Worm (Caenorhabditis elegans): ENCODE results near the gene mesp-1.

mesp-1 gene

ce11 chrIV:8530042-8531027, 31.2 kb downstream of the mesp-1 start (continued):
- TF ChIP-seq nhr-10 (tag; optimal IDR thresholded peaks at IDR 0.05) (no peak), Y55F3AM.14 (GFP tag; optimal IDR thresholded peaks at IDR 0.05) (peak; percentile 39), lin-13 (GFP tag; optimal IDR thresholded peaks at IDR 0.05) (no peak), aly-2 (tag; optimal IDR thresholded peaks at IDR 0.05) (no peak), unc-62 (GFP tag; optimal IDR thresholded peaks at IDR 0.05) (no peak), dmd-4 (tag; optimal IDR thresholded peaks at IDR 0.05) (no peak), egl-27 (tag; optimal IDR thresholded peaks at IDR 0.05) (peak; percentile 89), R02D3.7 (tag; optimal IDR thresholded peaks at IDR 0.05) (no peak), alr-1 (tag; optimal IDR thresholded peaks at IDR 0.05) (no peak), ceh-16 (tag; optimal IDR thresholded peaks at IDR 0.05) (no peak), F13H6.1 (tag; optimal IDR thresholded peaks at IDR 0.05) (peak; percentile 60), ztf-4 (tag; optimal IDR thresholded peaks at IDR 0.05) (peak; percentile 49), sma-3 (GFP tag; optimal IDR thresholded peaks at IDR 0.05) (peak; percentile 94), nhr-21 (tag; optimal IDR thresholded peaks at IDR 0.05) (peak; percentile 92), sma-9 (GFP tag; optimal IDR thresholded peaks at IDR 0.05) (peak; percentile 96), sma-9 (tag; optimal IDR thresholded peaks at IDR 0.05) (no peak), mdl-1 (tag; optimal IDR thresholded peaks at IDR 0.05) (peak; percentile 36 to 64), nhr-11 (tag; optimal IDR thresholded peaks at IDR 0.05) (no peak), ama-1 (optimal IDR thresholded peaks at IDR 0.05) (no peak), C34F6.9 (tag; optimal IDR thresholded peaks at IDR 0.05) (peak; percentile 16), mbf-1 (tag; optimal IDR thresholded peaks at IDR 0.05) (no peak)

DNA sequence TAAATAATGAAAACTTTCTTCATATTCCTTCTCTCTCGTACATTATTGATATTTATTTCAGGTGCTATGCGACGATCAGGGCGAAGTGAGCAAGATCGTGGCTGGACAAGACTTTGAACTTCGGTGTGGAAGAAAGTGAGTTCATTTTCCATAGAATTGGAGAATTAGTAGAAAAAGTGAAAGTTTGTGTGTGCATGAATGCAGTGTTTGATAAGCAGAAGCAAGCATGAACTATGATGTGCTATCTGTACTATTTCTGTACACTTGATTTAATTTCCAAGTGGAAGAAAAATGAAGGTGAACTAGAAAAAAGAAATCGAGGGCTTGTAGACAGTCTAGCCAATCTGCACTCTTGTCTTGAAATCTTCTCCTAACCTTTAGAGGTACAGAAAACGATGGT, 32.9 kb downstream of the mesp-1 start:
- no peak for TF ChIP-seq alr-1 (tag; optimal IDR thresholded peaks at IDR 0.05)
- peak; percentile 11 for TF ChIP-seq crh-2 (tag; optimal IDR thresholded peaks at IDR 0.05)
- TF ChIP-seq ztf-11 (tag; optimal IDR thresholded peaks at IDR 0.05) = no peak
- TF ChIP-seq nhr-10 (tag; optimal IDR thresholded peaks at IDR 0.05) = no peak
- TF ChIP-seq nhr-12 (tag; optimal IDR thresholded peaks at IDR 0.05) = no peak
- TF ChIP-seq ceh-16 (tag; optimal IDR thresholded peaks at IDR 0.05) = no peak
- no peak for TF ChIP-seq ztf-4 (tag; optimal IDR thresholded peaks at IDR 0.05)
- no peak for TF ChIP-seq peb-1 (tag; optimal IDR thresholded peaks at IDR 0.05)
- TF ChIP-seq nhr-6 (tag; optimal IDR thresholded peaks at IDR 0.05) = no peak
- no peak for TF ChIP-seq elt-1 (tag; optimal IDR thresholded peaks at IDR 0.05)
- TF ChIP-seq nhr-237 (tag; optimal IDR thresholded peaks at IDR 0.05) = no peak
- TF ChIP-seq gmeb-1 (tag; optimal IDR thresholded peaks at IDR 0.05) = no peak
- TF ChIP-seq nhr-129 (tag; optimal IDR thresholded peaks at IDR 0.05) = no peak
- no peak for TF ChIP-seq R02D3.7 (tag; optimal IDR thresholded peaks at IDR 0.05)
- no peak for TF ChIP-seq Y55F3AM.14 (GFP tag; optimal IDR thresholded peaks at IDR 0.05)
- TF ChIP-seq aly-2 (tag; optimal IDR thresholded peaks at IDR 0.05) = no peak
- no peak for TF ChIP-seq mab-5 (tag; optimal IDR thresholded peaks at IDR 0.05)
- TF ChIP-seq fos-1 (tag; optimal IDR thresholded peaks at IDR 0.05) = peak; percentile 75
- no peak for TF ChIP-seq unc-55 (GFP tag; optimal IDR thresholded peaks at IDR 0.05)
- peak; percentile 22 for TF ChIP-seq sma-3 (GFP tag; optimal IDR thresholded peaks at IDR 0.05)
- peak; percentile 67 for TF ChIP-seq blmp-1 (tag; optimal IDR thresholded peaks at IDR 0.05; ENCODE audit: insufficient read depth)
- no peak for TF ChIP-seq snpc-4 (tag; optimal IDR thresholded peaks at IDR 0.05)
- peak; percentile 85 for TF ChIP-seq sma-9 (GFP tag; optimal IDR thresholded peaks at IDR 0.05)
- TF ChIP-seq sma-9 (tag; optimal IDR thresholded peaks at IDR 0.05) = no peak
- no peak for TF ChIP-seq ama-1 (optimal IDR thresholded peaks at IDR 0.05)
- no peak for TF ChIP-seq C34F6.9 (tag; optimal IDR thresholded peaks at IDR 0.05)
- no peak for TF ChIP-seq skn-1 (tag; optimal IDR thresholded peaks at IDR 0.05)
- no peak for TF ChIP-seq egl-27 (tag; optimal IDR thresholded peaks at IDR 0.05)
- TF ChIP-seq dmd-4 (tag; optimal IDR thresholded peaks at IDR 0.05) = no peak
- TF ChIP-seq nhr-25 (tag; optimal IDR thresholded peaks at IDR 0.05) = no peak
- TF ChIP-seq nhr-21 (tag; optimal IDR thresholded peaks at IDR 0.05) = no peak
- no peak for TF ChIP-seq mbf-1 (tag; optimal IDR thresholded peaks at IDR 0.05)

DNA sequence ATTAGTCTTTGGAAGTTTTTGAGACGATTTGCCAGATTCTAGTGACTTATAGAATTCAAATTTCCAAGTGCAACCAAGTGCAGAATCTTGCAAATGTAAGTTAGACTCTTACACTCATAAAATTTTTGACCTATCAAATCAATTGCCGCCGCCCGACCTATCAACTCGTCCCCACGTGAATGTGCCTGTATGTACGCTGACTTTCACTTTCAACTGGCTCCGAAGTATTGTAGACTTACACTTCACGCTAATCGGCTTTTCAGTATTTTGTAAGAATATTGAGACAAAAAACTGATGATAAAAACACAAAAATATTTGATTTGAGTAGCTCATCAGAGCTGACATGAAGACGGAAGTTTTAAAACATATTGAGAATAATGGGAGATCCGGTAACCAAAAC, 33.7 kb downstream of the mesp-1 start:
- peak; percentile 9 for TF ChIP-seq sma-3 (GFP tag; optimal IDR thresholded peaks at IDR 0.05)
- TF ChIP-seq nhr-77 (tag; optimal IDR thresholded peaks at IDR 0.05) = no peak
- peak; percentile 73 for TF ChIP-seq sma-9 (GFP tag; optimal IDR thresholded peaks at IDR 0.05)
- TF ChIP-seq sma-9 (tag; optimal IDR thresholded peaks at IDR 0.05) = no peak
- peak in 1 of 2 experiments; percentile 19 for TF ChIP-seq mdl-1 (tag; optimal IDR thresholded peaks at IDR 0.05)
- TF ChIP-seq blmp-1 (tag; optimal IDR thresholded peaks at IDR 0.05; ENCODE audit: insufficient read depth) = peak; percentile 57
- TF ChIP-seq fos-1 (tag; optimal IDR thresholded peaks at IDR 0.05) = peak; percentile 31
- TF ChIP-seq ztf-11 (tag; optimal IDR thresholded peaks at IDR 0.05) = no peak
- TF ChIP-seq nhr-129 (tag; optimal IDR thresholded peaks at IDR 0.05) = no peak
- no peak for TF ChIP-seq nhr-12 (tag; optimal IDR thresholded peaks at IDR 0.05)
- no peak for TF ChIP-seq ceh-82 (tag; optimal IDR thresholded peaks at IDR 0.05)
